Fruit fly (Drosophila melanogaster): ENCODE results near the gene CG5498.

- TF ChIP-seq h (optimal IDR thresholded peaks at IDR 0.05): no peak
- TF ChIP-seq Myc (optimal IDR thresholded peaks at IDR 0.05): no peak
- no peak for TF ChIP-seq insv (optimal IDR thresholded peaks at IDR 0.05)
- no peak for TF ChIP-seq Sin3A (optimal IDR thresholded peaks at IDR 0.05)
These were observed at the start of gene CG5498, which contains the start of gene fbl for dm6 chr3L:20384086-20384810.

Measured in Kc167 (cell line).